Worm (Caenorhabditis elegans) whole organism, mixed stage, embryonic: ENCODE measurements around the gene D1086.10.

Experiments
- elt-3 ChIP-seq: fragments of 150-350 bp; optimal IDR thresholded peaks from 2 replicates; lab custom pipeline; 2014; ENCODE audit warnings: missing biosample characterization, missing genetic modification characterization
- ham-2 ChIP-seq: fragments of 200-800 bp; sonication (Bioruptor generic); optimal IDR thresholded peaks from 2 replicates; lab custom pipeline; 2018; ENCODE audit warnings: mild to moderate bottlenecking, missing genetic modification characterization, missing compliant biosample characterization
- lin-13 ChIP-seq: fragments of 150-350 bp; optimal IDR thresholded peaks from 2 replicates; lab custom pipeline; 2014; ENCODE audit warnings: missing biosample characterization, missing genetic modification characterization
- mep-1 ChIP-seq: fragments of 150-350 bp; optimal IDR thresholded peaks from 2 replicates; lab custom pipeline; 2017; ENCODE audit warnings: missing biosample characterization, missing genetic modification reagents, missing genetic modification characterization, inconsistent platforms
- nhr-237 ChIP-seq: fragments of 150-350 bp; optimal IDR thresholded peaks from 2 replicates; lab custom pipeline; 2014; ENCODE audit warnings: missing biosample characterization, missing genetic modification characterization
- pha-4 ChIP-seq: fragments of 150-350 bp; optimal IDR thresholded peaks from 2 replicates; lab custom pipeline; 2018; ENCODE audit warnings: missing biosample characterization, missing genetic modification reagents, missing genetic modification characterization

DNA sequence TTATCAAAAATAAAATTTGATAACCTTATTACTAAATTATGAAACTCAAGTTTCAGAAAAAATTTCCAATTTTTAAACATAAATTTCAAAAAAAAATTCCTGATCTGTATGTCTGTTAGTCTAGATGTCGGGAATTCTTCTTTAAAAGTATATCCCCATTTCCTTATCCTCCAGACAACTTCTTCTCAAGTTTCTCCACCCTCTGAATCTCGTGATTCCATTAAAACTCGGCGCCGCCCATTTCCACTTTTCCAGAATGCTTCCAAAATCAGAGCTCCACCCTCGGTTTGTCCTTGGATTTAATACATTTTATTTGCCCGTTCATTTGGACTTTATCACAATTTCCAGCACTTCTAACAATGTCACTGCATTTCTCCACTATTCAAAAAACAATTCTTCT is 48.9 kb upstream of the D1086.10 start, which contains the start of gene ins-10:
- TF ChIP-seq nhr-237: no peak
- no peak for TF ChIP-seq elt-3 (tag; lab: Kevin White, UChicago)
- TF ChIP-seq mep-1 (tag; lab: Kevin White, UChicago): no peak
- no peak for TF ChIP-seq ham-2
- TF ChIP-seq pha-4 (tag; lab: Kevin White, UChicago): no peak
- no peak for TF ChIP-seq lin-13 (tag; lab: Kevin White, UChicago)
